Fruit fly (Drosophila melanogaster) whole organism, prepupa: Measurements from ENCODE around the gene CG14079.

Source experiments
- Blimp-1 ChIP-seq: fragments of 200-800 bp; sonication (Bioruptor generic); optimal IDR thresholded peaks from 3 replicates; lab custom pipeline; 2017; ENCODE audit warnings: missing biosample characterization, missing genetic modification characterization, mild to moderate bottlenecking, moderate library complexity, missing genetic modification reagents
- CG10631 ChIP-seq: fragments of 200-800 bp; sonication (Bioruptor generic); optimal IDR thresholded peaks from 2 replicates; lab custom pipeline; 2016; ENCODE audit warnings: missing biosample characterization, missing genetic modification characterization
- CG10669 ChIP-seq: fragments of 200-800 bp; sonication (Bioruptor generic); optimal IDR thresholded peaks from 3 replicates; lab custom pipeline; 2018; ENCODE audit warnings: missing biosample characterization, mild to moderate bottlenecking, missing genetic modification characterization, moderate library complexity
- CG11762 ChIP-seq: fragments of 200-800 bp; sonication (Bioruptor generic); optimal IDR thresholded peaks from 3 replicates; lab custom pipeline; 2016; ENCODE audit warnings: missing biosample characterization, missing genetic modification characterization; ENCODE audit not compliant: insufficient read depth
- CG11902 ChIP-seq: fragments of 200-800 bp; sonication (Bioruptor generic); optimal IDR thresholded peaks from 3 replicates; lab custom pipeline; 2016; ENCODE audit warnings: missing biosample characterization, missing genetic modification characterization
- CG15336 ChIP-seq: fragments of 200-800 bp; sonication (Bioruptor generic); IDR thresholded peaks from 2 replicates; pipeline ENCODE4 v1.3.6; 2022; ENCODE audit warnings: missing biosample characterization, missing genetic modification characterization
- CG1621 ChIP-seq: fragments of 200-800 bp; sonication (Bioruptor generic); optimal IDR thresholded peaks from 3 replicates; lab custom pipeline; 2018; ENCODE audit warnings: missing biosample characterization, mild to moderate bottlenecking, missing genetic modification characterization
- CG16779 ChIP-seq: fragments of 200-800 bp; sonication (Bioruptor generic); optimal IDR thresholded peaks from 3 replicates; lab custom pipeline; 2017; ENCODE audit warnings: missing biosample characterization, mild to moderate bottlenecking, missing genetic modification characterization
- CG3032 ChIP-seq: fragments of 200-800 bp; optimal IDR thresholded peaks from 2 replicates; lab custom pipeline; 2019; ENCODE audit warnings: missing biosample characterization, mild to moderate bottlenecking, missing genetic modification characterization, moderate library complexity
- CG32006 ChIP-seq: fragments of 200-800 bp; sonication (Bioruptor generic); optimal IDR thresholded peaks from 3 replicates; lab custom pipeline; 2017; ENCODE audit warnings: missing biosample characterization, mild to moderate bottlenecking, missing genetic modification characterization
- CG3919 ChIP-seq: fragments of 200-800 bp; sonication (Bioruptor generic); optimal IDR thresholded peaks from 3 replicates; lab custom pipeline; 2016; ENCODE audit warnings: missing biosample characterization, missing genetic modification characterization
- CG4318 ChIP-seq: fragments of 200-800 bp; sonication (Bioruptor generic); optimal IDR thresholded peaks from 3 replicates; lab custom pipeline; 2017; ENCODE audit warnings: missing biosample characterization, mild to moderate bottlenecking, missing genetic modification characterization
- CG6792 ChIP-seq: fragments of 200-800 bp; sonication (Bioruptor generic); optimal IDR thresholded peaks from 3 replicates; lab custom pipeline; 2016; ENCODE audit warnings: missing biosample characterization, missing genetic modification characterization
- CG6808 ChIP-seq: fragments of 200-800 bp; sonication (Bioruptor generic); optimal IDR thresholded peaks from 3 replicates; lab custom pipeline; 2017; ENCODE audit warnings: missing biosample characterization, missing genetic modification characterization, mild to moderate bottlenecking, moderate library complexity, missing genetic modification reagents
- CG7368 ChIP-seq: fragments of 200-800 bp; sonication (Bioruptor generic); optimal IDR thresholded peaks from 3 replicates; lab custom pipeline; 2016; ENCODE audit warnings: missing biosample characterization, missing genetic modification characterization
- CG8119 ChIP-seq: fragments of 200-800 bp; sonication (Bioruptor generic); IDR thresholded peaks from 3 replicates; pipeline ENCODE4 v1.3.6; 2022; ENCODE audit warnings: missing biosample characterization, missing genetic modification characterization
- CG8319 ChIP-seq: fragments of 200-800 bp; sonication (Bioruptor generic); optimal IDR thresholded peaks from 3 replicates; lab custom pipeline; 2016; ENCODE audit warnings: missing biosample characterization, missing genetic modification characterization
- CG9139 ChIP-seq: fragments of 200-800 bp; sonication (Bioruptor generic); optimal IDR thresholded peaks from 3 replicates; lab custom pipeline; 2017; ENCODE audit warnings: missing biosample characterization, mild to moderate bottlenecking, missing genetic modification characterization
- Eip75B ChIP-seq: fragments of 200-800 bp; sonication (Bioruptor generic); optimal IDR thresholded peaks from 3 replicates; lab custom pipeline; 2016; ENCODE audit warnings: missing biosample characterization, missing genetic modification characterization
- Eip78C ChIP-seq: fragments of 200-800 bp; sonication (Bioruptor generic); peaks from one replicate; lab custom pipeline; 2016; ENCODE audit warnings: missing biosample characterization, missing genetic modification characterization
- Ets21C ChIP-seq: fragments of 200-800 bp; sonication (Bioruptor generic); optimal IDR thresholded peaks from 3 replicates; lab custom pipeline; 2016; ENCODE audit warnings: missing biosample characterization, missing genetic modification characterization
- Ets96B ChIP-seq: fragments of 200-800 bp; optimal IDR thresholded peaks from 2 replicates; lab custom pipeline; 2019; ENCODE audit warnings: missing biosample characterization, mild to moderate bottlenecking, missing genetic modification characterization, moderate library complexity
- Gug ChIP-seq: fragments of 200-800 bp; sonication (Bioruptor generic); IDR thresholded peaks from 2 replicates; pipeline ENCODE4 v1.3.6; 2022; ENCODE audit warnings: missing biosample characterization, missing genetic modification characterization
- Hr38 ChIP-seq: sonication (Bioruptor generic); optimal IDR thresholded peaks from 2 replicates; lab custom pipeline; 2016; ENCODE audit warnings: missing biosample characterization, missing genetic modification characterization
- Hr39 ChIP-seq: fragments of 200-800 bp; sonication (Bioruptor generic); optimal IDR thresholded peaks from 2 replicates; lab custom pipeline; 2016; ENCODE audit warnings: missing biosample characterization, missing genetic modification characterization
- Hr4 ChIP-seq: fragments of 200-800 bp; sonication (Bioruptor generic); optimal IDR thresholded peaks from 3 replicates; lab custom pipeline; 2016; ENCODE audit warnings: missing biosample characterization, missing genetic modification characterization
- Lpt ChIP-seq: fragments of 200-800 bp; sonication (Bioruptor generic); optimal IDR thresholded peaks from 3 replicates; lab custom pipeline; 2016; ENCODE audit warnings: missing biosample characterization, missing genetic modification characterization
- Met ChIP-seq: fragments of 200-800 bp; sonication (Bioruptor generic); optimal IDR thresholded peaks from 3 replicates; lab custom pipeline; 2016; ENCODE audit warnings: missing biosample characterization, missing genetic modification characterization
- OdsH ChIP-seq: fragments of 200-800 bp; sonication (Bioruptor generic); optimal IDR thresholded peaks from 3 replicates; lab custom pipeline; 2016; ENCODE audit warnings: missing biosample characterization, missing genetic modification characterization
- Sox14 ChIP-seq: fragments of 200-800 bp; sonication (Bioruptor generic); optimal IDR thresholded peaks from 3 replicates; lab custom pipeline; 2016; ENCODE audit warnings: missing biosample characterization, missing genetic modification characterization
- achi ChIP-seq: fragments of 200-800 bp; sonication (Bioruptor generic); optimal IDR thresholded peaks from 3 replicates; lab custom pipeline; 2016; ENCODE audit warnings: missing biosample characterization, missing genetic modification characterization
- acj6 ChIP-seq: fragments of 200-800 bp; sonication (Bioruptor generic); optimal IDR thresholded peaks from 3 replicates; lab custom pipeline; 2016; ENCODE audit warnings: missing biosample characterization, missing genetic modification characterization
- cyc ChIP-seq: fragments of 200-800 bp; sonication (Bioruptor generic); optimal IDR thresholded peaks from 3 replicates; lab custom pipeline; 2016; ENCODE audit warnings: missing biosample characterization, missing genetic modification characterization
- dac ChIP-seq: fragments of 200-800 bp; sonication (Bioruptor generic); optimal IDR thresholded peaks from 2 replicates; lab custom pipeline; 2017; ENCODE audit warnings: missing biosample characterization, mild to moderate bottlenecking, missing genetic modification characterization
- dsx ChIP-seq: fragments of 200-800 bp; optimal IDR thresholded peaks from 3 replicates; lab custom pipeline; 2019; ENCODE audit warnings: missing biosample characterization, mild to moderate bottlenecking, missing genetic modification characterization, moderate library complexity; ENCODE audit not compliant: poor library complexity, severe bottlenecking
- eg ChIP-seq: fragments of 200-800 bp; sonication (Bioruptor generic); IDR thresholded peaks from 3 replicates; pipeline ENCODE4 v1.3.6; 2022; ENCODE audit warnings: missing biosample characterization, missing genetic modification characterization
- esn ChIP-seq: fragments of 200-800 bp; sonication (Bioruptor generic); optimal IDR thresholded peaks from 2 replicates; lab custom pipeline; 2016; ENCODE audit warnings: missing biosample characterization, mild to moderate bottlenecking, missing genetic modification characterization, moderate library complexity
- fkh ChIP-seq: fragments of 200-800 bp; sonication (Bioruptor generic); optimal IDR thresholded peaks from 3 replicates; lab custom pipeline; 2017; ENCODE audit warnings: missing biosample characterization, mild to moderate bottlenecking, missing genetic modification characterization, moderate library complexity
- lz ChIP-seq: fragments of 200-800 bp; sonication (Bioruptor generic); optimal IDR thresholded peaks from 3 replicates; lab custom pipeline; 2016; ENCODE audit warnings: missing biosample characterization, missing genetic modification characterization
- net ChIP-seq: fragments of 200-800 bp; sonication (Bioruptor generic); optimal IDR thresholded peaks from 3 replicates; lab custom pipeline; 2016; ENCODE audit warnings: missing biosample characterization, missing genetic modification characterization
- pdm3 ChIP-seq: fragments of 200-800 bp; sonication (Bioruptor generic); optimal IDR thresholded peaks from 3 replicates; lab custom pipeline; 2016; ENCODE audit warnings: missing biosample characterization, missing genetic modification characterization
- salr ChIP-seq, 2 experiments: fragments of 200-800 bp; sonication (Bioruptor generic); optimal IDR thresholded peaks; 3 replicates each; lab custom pipeline; 2016 to 2018; ENCODE audit warnings: missing biosample characterization in 2 of 2, missing genetic modification characterization in 2 of 2, mild to moderate bottlenecking in 1 of 2
- ss ChIP-seq, 2 experiments: fragments of 200-800 bp; sonication (Bioruptor generic); optimal IDR thresholded peaks; 2 replicates in 1 of 2; 3 replicates in 1 of 2; lab custom pipeline; 2017 to 2018; ENCODE audit warnings: mild to moderate bottlenecking in 2 of 2, missing biosample characterization in 2 of 2, missing genetic modification characterization in 2 of 2, moderate library complexity in 1 of 2
- svp ChIP-seq: fragments of 200-800 bp; sonication (Bioruptor generic); peaks from one replicate; lab custom pipeline; 2016; ENCODE audit warnings: missing biosample characterization, missing genetic modification characterization

CG14079 gene

dm6 chr3L:19091423-19092124 lies 6.2 kb upstream of the CG14079 start (continued):
- peak; percentile 21 for TF ChIP-seq Met
- TF ChIP-seq CG7368 (GFP tag; lab: Kevin White, UChicago) = peak; percentile 22
- TF ChIP-seq net (GFP tag; lab: Kevin White, UChicago) = no peak
- TF ChIP-seq Lpt = no peak
- peak; percentile 55 for TF ChIP-seq fkh (GFP tag; lab: Kevin White, UChicago)
- peak; percentile 91 for TF ChIP-seq CG16779
- peak; percentile 27 to 70 for TF ChIP-seq ss (GFP tag; optimal IDR thresholded peaks at IDR 0.05; lab: Kevin White, UChicago)
- TF ChIP-seq CG11762 (GFP tag; lab: Kevin White, UChicago) = no peak
- TF ChIP-seq acj6 (GFP tag; lab: Kevin White, UChicago) = no peak
- TF ChIP-seq Hr39 (GFP tag; lab: Kevin White, UChicago) = no peak
- no peak for TF ChIP-seq CG11902 (GFP tag; lab: Kevin White, UChicago)
- no peak for TF ChIP-seq CG6792
- TF ChIP-seq CG8119 = no peak
- TF ChIP-seq Eip75B (GFP tag; lab: Kevin White, UChicago) = peak; percentile 1
- no peak for TF ChIP-seq CG4318 (GFP tag; lab: Kevin White, UChicago)
- TF ChIP-seq lz = no peak
- TF ChIP-seq Ets96B (tag; lab: Kevin White, UChicago) = no peak
- TF ChIP-seq CG1621 (tag; lab: Kevin White, UChicago) = no peak
- peak; percentile 80 for TF ChIP-seq svp
- TF ChIP-seq salr (GFP tag; optimal IDR thresholded peaks at IDR 0.05; lab: Kevin White, UChicago) = peak in 1 of 2 experiments; percentile 16
- no peak for TF ChIP-seq CG8319 (GFP tag; lab: Kevin White, UChicago)
- no peak for TF ChIP-seq CG3919 (GFP tag; lab: Kevin White, UChicago)
- peak; percentile 62 for TF ChIP-seq CG6808 (GFP tag; lab: Kevin White, UChicago)
- no peak for TF ChIP-seq CG10631 (GFP tag; lab: Kevin White, UChicago)
- no peak for TF ChIP-seq cyc (GFP tag; lab: Kevin White, UChicago)
- peak; percentile 34 for TF ChIP-seq CG9139
- TF ChIP-seq, all 60 proteins: peak for 18

dm6 chr3L:19092125-19093058 lies 5.4 kb upstream of the CG14079 start, which contains the start of gene MESR6:
MESR6 (plus strand) TSS chr3L:19092670.
- TF ChIP-seq CG9139 (no peak), dsx (GFP tag; lab: Kevin White, UChicago) (peak; percentile 6), CG6792 (no peak), CG1621 (tag; lab: Kevin White, UChicago) (peak; percentile 62), svp (peak; percentile 75), dac (GFP tag; lab: Kevin White, UChicago) (no peak), CG32006 (GFP tag; lab: Kevin White, UChicago) (no peak), Blimp-1 (GFP tag; lab: Kevin White, UChicago) (peak; percentile 47), eg (GFP tag; lab: Robert Waterston, UW) (no peak), CG7368 (GFP tag; lab: Kevin White, UChicago) (no peak), cyc (GFP tag; lab: Kevin White, UChicago) (no peak), CG11762 (GFP tag; lab: Kevin White, UChicago) (no peak), CG3032 (no peak), CG8319 (GFP tag; lab: Kevin White, UChicago) (no peak), Hr4 (no peak), CG6808 (GFP tag; lab: Kevin White, UChicago) (no peak), pdm3 (GFP tag; lab: Kevin White, UChicago) (no peak), Eip78C (GFP tag; lab: Kevin White, UChicago) (peak; percentile 64), Ets21C (no peak), Ets96B (tag; lab: Kevin White, UChicago) (peak; percentile 40), CG3919 (GFP tag; lab: Kevin White, UChicago) (no peak), Gug (no peak), salr (GFP tag; optimal IDR thresholded peaks at IDR 0.05; lab: Kevin White, UChicago) (no peak), Hr38 (no peak), esn (peak; percentile 14), CG15336 (GFP tag; lab: Robert Waterston, UW) (peak; percentile 48; the same call in 1 of the 2 replicates), lz (no peak), Sox14 (GFP tag; lab: Kevin White, UChicago) (peak; percentile 87), ss (GFP tag; optimal IDR thresholded peaks at IDR 0.05; lab: Kevin White, UChicago) (no peak), acj6 (GFP tag; lab: Kevin White, UChicago) (peak; percentile 15), CG11902 (GFP tag; lab: Kevin White, UChicago) (no peak), OdsH (GFP tag; lab: Kevin White, UChicago) (no peak), achi (no peak), CG10669 (GFP tag; lab: Kevin White, UChicago) (peak; percentile 15)
